Fruit fly (Drosophila melanogaster): ENCODE measurements around the gene CG2201.

Gene CG2201

DNA sequence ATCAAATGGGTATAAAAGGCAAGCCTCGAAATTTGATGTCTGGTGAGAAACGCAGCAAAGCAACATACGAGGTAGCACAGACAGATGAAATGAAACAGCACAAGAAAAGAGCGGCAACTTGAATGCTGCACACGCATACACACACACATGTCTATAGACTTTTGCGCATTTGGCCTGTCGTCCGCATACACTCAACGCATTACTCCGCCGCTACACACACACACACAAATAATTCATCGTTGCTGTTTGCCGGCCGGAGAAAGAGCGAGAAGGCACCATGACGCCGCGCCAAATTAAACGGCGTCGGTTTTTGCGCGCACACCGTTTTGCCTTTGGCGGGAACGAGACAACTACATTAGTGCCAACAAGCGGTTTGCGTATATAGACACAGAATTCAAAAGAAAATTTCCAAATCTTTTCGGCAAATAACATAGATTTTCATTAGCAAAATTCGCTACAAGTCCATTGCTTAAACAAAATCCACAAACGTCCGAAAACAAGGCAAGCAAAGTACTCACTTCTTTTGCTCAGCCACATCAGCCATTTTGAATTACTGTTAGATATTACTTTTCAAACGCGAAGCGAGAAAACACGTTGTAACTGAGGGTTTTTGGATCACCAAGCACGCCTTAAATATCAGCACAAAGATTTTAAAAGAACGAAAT lies 5.4 kb upstream of the CG2201 start (continued):
- peak; percentile 33 for TF ChIP-seq nau (GFP tag; optimal IDR thresholded peaks at IDR 0.05)
- TF ChIP-seq tll (GFP tag; optimal IDR thresholded peaks at IDR 0.05), result no peak
- no peak for TF ChIP-seq CG10959 (GFP tag; IDR thresholded peaks at IDR 0.05)
- peak; percentile 40 for TF ChIP-seq bbx (GFP tag; IDR thresholded peaks at IDR 0.05; ENCODE audit: partially characterized antibody)
- no peak for TF ChIP-seq CG10366 (GFP tag; IDR thresholded peaks at IDR 0.05)
- peak; percentile 99 for TF ChIP-seq CG15479 (GFP tag; optimal IDR thresholded peaks at IDR 0.05)
- TF ChIP-seq NFAT (GFP tag; IDR thresholded peaks at IDR 0.05), result no peak
- TF ChIP-seq Fer3 (tag; optimal IDR thresholded peaks at IDR 0.05), result no peak
- peak; percentile 45 for TF ChIP-seq Deaf1 (tag; optimal IDR thresholded peaks at IDR 0.05)
- TF ChIP-seq CHES-1-like (GFP tag; optimal IDR thresholded peaks at IDR 0.05), result peak; percentile 91
- peak; percentile 97 for TF ChIP-seq chinmo (GFP tag; IDR thresholded peaks at IDR 0.05; ENCODE audit: partially characterized antibody)
- TF ChIP-seq onecut (GFP tag; IDR thresholded peaks at IDR 0.05), result no peak
- TF ChIP-seq sens (GFP tag), result no peak
- peak; percentile 43 for TF ChIP-seq zen (tag; optimal IDR thresholded peaks at IDR 0.05)
- no peak for TF ChIP-seq pan (optimal IDR thresholded peaks at IDR 0.05)
- peak in 1 of 2 experiments; percentile 63 for TF ChIP-seq pan (GFP tag; optimal IDR thresholded peaks at IDR 0.05 in 1 of 2, IDR thresholded peaks at IDR 0.05 in 1 of 2)
- peak; percentile 22 for TF ChIP-seq CG1603 (tag; optimal IDR thresholded peaks at IDR 0.05)
- TF ChIP-seq pros (GFP tag; optimal IDR thresholded peaks at IDR 0.05), result no peak
- TF ChIP-seq bowl (GFP tag; IDR thresholded peaks at IDR 0.05), result no peak
- no peak for TF ChIP-seq jumu (GFP tag; optimal IDR thresholded peaks at IDR 0.05)
- TF ChIP-seq CG4404 (GFP tag; IDR thresholded peaks at IDR 0.05), result no peak
- TF ChIP-seq CG6791 (GFP tag; IDR thresholded peaks at IDR 0.05; ENCODE audit: partially characterized antibody), result peak; percentile 49; the same call in 1 of the 3 replicates
- peak; percentile 17 for TF ChIP-seq CG18599 (GFP tag; optimal IDR thresholded peaks at IDR 0.05)
- TF ChIP-seq slou (GFP tag; optimal IDR thresholded peaks at IDR 0.05), result peak; percentile 14
- peak; percentile 26 for TF ChIP-seq pzg (GFP tag; optimal IDR thresholded peaks at IDR 0.05)
- no peak for TF ChIP-seq CG17385 (GFP tag; optimal IDR thresholded peaks at IDR 0.05)
- TF ChIP-seq CG9727 (GFP tag; optimal IDR thresholded peaks at IDR 0.05), result no peak
- TF ChIP-seq kay (GFP tag; optimal IDR thresholded peaks at IDR 0.05), result no peak
- no peak for TF ChIP-seq luna (GFP tag; optimal IDR thresholded peaks at IDR 0.05)
- no peak for TF ChIP-seq CG4707 (GFP tag; optimal IDR thresholded peaks at IDR 0.05)
- TF ChIP-seq Nf-YC (tag; optimal IDR thresholded peaks at IDR 0.05), result peak; percentile 67
- no peak for TF ChIP-seq slp2 (GFP tag; optimal IDR thresholded peaks at IDR 0.05)
- no peak for TF ChIP-seq Xbp1 (GFP tag; optimal IDR thresholded peaks at IDR 0.05)
- TF ChIP-seq fd64A (GFP tag; optimal IDR thresholded peaks at IDR 0.05), result peak; percentile 6
- TF ChIP-seq CG16815 (GFP tag; optimal IDR thresholded peaks at IDR 0.05), result no peak
- TF ChIP-seq CG13894 (tag; optimal IDR thresholded peaks at IDR 0.05), result peak; percentile 20
- TF ChIP-seq CG17912 (GFP tag; optimal IDR thresholded peaks at IDR 0.05), result no peak
- no peak for TF ChIP-seq Dbx (GFP tag; IDR thresholded peaks at IDR 0.05)
- no peak for TF ChIP-seq chif (GFP tag; optimal IDR thresholded peaks at IDR 0.05)
- TF ChIP-seq mam (GFP tag; optimal IDR thresholded peaks at IDR 0.05), result no peak
- TF ChIP-seq maf-S (GFP tag; optimal IDR thresholded peaks at IDR 0.05), result no peak
- TF ChIP-seq gce (GFP tag; IDR thresholded peaks at IDR 0.05), result no peak
- no peak for TF ChIP-seq Hr51 (GFP tag; optimal IDR thresholded peaks at IDR 0.05)
- no peak for TF ChIP-seq wek (GFP tag; optimal IDR thresholded peaks at IDR 0.05)
- TF ChIP-seq vvl (GFP tag; IDR thresholded peaks at IDR 0.05), result peak; percentile 58; the same call in 1 of the 2 replicates
- peak; percentile 51; the same call in 1 of the 3 replicates for TF ChIP-seq Opbp (GFP tag; IDR thresholded peaks at IDR 0.05; ENCODE audit: partially characterized antibody)
- TF ChIP-seq CG4424 (GFP tag; optimal IDR thresholded peaks at IDR 0.05), result no peak
- TF ChIP-seq Adf1 (GFP tag; IDR thresholded peaks at IDR 0.05), result peak; percentile 72
- TF ChIP-seq Rfx (GFP tag; IDR thresholded peaks at IDR 0.05), result peak; percentile 47; the same call in 1 of the 2 replicates

Measured in whole organism, embryonic.